Worm (Caenorhabditis elegans) whole organism, L1 larva: ENCODE measurements around the gene nhr-150.
A peak's percentile ranks its signal among the peaks of the same experiment; 100 is the strongest.

Experiments
- C04F5.9 ChIP-seq: sonication (generic microtip); optimal IDR thresholded peaks from 2 replicates; lab custom pipeline; 2016; ENCODE audit warnings: missing genetic modification characterization, missing compliant biosample characterization
- C34B4.2 ChIP-seq: sonication (generic microtip); optimal IDR thresholded peaks from 2 replicates; lab custom pipeline; 2017; ENCODE audit warnings: mild to moderate bottlenecking, missing genetic modification characterization, missing compliant biosample characterization
- F16B12.6 ChIP-seq: fragments of 150-350 bp; optimal IDR thresholded peaks from 2 replicates; lab custom pipeline; 2014; ENCODE audit warnings: missing biosample characterization, missing genetic modification characterization
- aha-1 ChIP-seq: fragments of 150-350 bp; optimal IDR thresholded peaks from 2 replicates; lab custom pipeline; 2014; ENCODE audit warnings: missing biosample characterization, missing genetic modification characterization
- aly-2 ChIP-seq: fragments of 150-350 bp; optimal IDR thresholded peaks from 2 replicates; lab custom pipeline; 2014; ENCODE audit warnings: missing biosample characterization, missing genetic modification characterization
- ceh-63 ChIP-seq: fragments of 200-800 bp; sonication (Bioruptor generic); optimal IDR thresholded peaks from 2 replicates; lab custom pipeline; 2018; ENCODE audit warnings: mild to moderate bottlenecking, missing genetic modification characterization, missing compliant biosample characterization
- ceh-8 ChIP-seq: fragments of 200-800 bp; sonication (Bioruptor generic); optimal IDR thresholded peaks from 2 replicates; lab custom pipeline; 2018; ENCODE audit warnings: mild to moderate bottlenecking, missing genetic modification characterization, moderate library complexity, missing compliant biosample characterization
- ceh-88 ChIP-seq: fragments of 200-800 bp; sonication (Bioruptor generic); IDR thresholded peaks from 2 replicates; pipeline ENCODE4 v1.3.6; 2022; ENCODE audit warnings: missing genetic modification characterization, missing compliant biosample characterization
- ces-1 ChIP-seq: fragments of 150-350 bp; optimal IDR thresholded peaks from 2 replicates; lab custom pipeline; 2014; ENCODE audit warnings: missing biosample characterization, missing genetic modification reagents, missing genetic modification characterization
- efl-1 ChIP-seq, 4 experiments: fragments of 150-350 bp; optimal IDR thresholded peaks in 3 of 4; peaks in 1 of 4; 1 replicate in 1 of 4; 2 replicates in 3 of 4; lab custom pipeline; 2014; ENCODE audit warnings: missing biosample characterization in 2 of 4, missing genetic modification characterization in 2 of 4, missing genetic modification reagents in 2 of 4
- efl-3 ChIP-seq: fragments of 200-800 bp; sonication (Bioruptor generic); optimal IDR thresholded peaks from 2 replicates; lab custom pipeline; 2018; ENCODE audit warnings: mild to moderate bottlenecking, missing genetic modification characterization, missing compliant biosample characterization
- egl-13 ChIP-seq: sonication (generic microtip); optimal IDR thresholded peaks from 2 replicates; lab custom pipeline; 2016; ENCODE audit warnings: missing genotype, missing genetic modification reagents, missing genetic modification characterization, missing compliant biosample characterization
- egl-27 ChIP-seq, 2 experiments: fragments of 150-350 bp in 1 of 2; sonication (generic microtip); optimal IDR thresholded peaks; 3 replicates each; lab custom pipeline; 2017 to 2018; ENCODE audit warnings: missing biosample characterization in 2 of 2, missing genetic modification characterization in 2 of 2, missing genetic modification reagents in 2 of 2
- elt-3 ChIP-seq, 6 experiments: fragments of 150-350 bp in 1 of 6; sonication (generic microtip); optimal IDR thresholded peaks; 2 replicates each; lab custom pipeline; 2017 to 2018; ENCODE audit warnings: missing biosample characterization in 6 of 6, missing genetic modification characterization in 6 of 6, inconsistent platforms in 1 of 6
- ets-5 ChIP-seq: fragments of 200-800 bp; sonication (Bioruptor generic); IDR thresholded peaks from 2 replicates; pipeline ENCODE4 v1.3.6; 2022; ENCODE audit warnings: missing genetic modification characterization, missing compliant biosample characterization
- fkh-4 ChIP-seq: sonication (generic microtip); optimal IDR thresholded peaks from 2 replicates; lab custom pipeline; 2016; ENCODE audit warnings: missing compliant biosample characterization, missing genetic modification characterization, borderline replicate concordance
- grh-1 ChIP-seq: fragments of 200-800 bp; sonication (Bioruptor generic); IDR thresholded peaks from 2 replicates; pipeline ENCODE4 v1.3.6; 2022; ENCODE audit warnings: missing genetic modification reagents, missing genetic modification characterization, missing compliant biosample characterization
- hlh-17 ChIP-seq: fragments of 200-800 bp; sonication (Bioruptor generic); optimal IDR thresholded peaks from 2 replicates; lab custom pipeline; 2018; ENCODE audit warnings: missing genetic modification characterization, mild to moderate bottlenecking, missing compliant biosample characterization, moderate library complexity, borderline replicate concordance
- hlh-4 ChIP-seq: sonication (generic microtip); optimal IDR thresholded peaks from 2 replicates; lab custom pipeline; 2016; ENCODE audit warnings: mild to moderate bottlenecking, missing genetic modification characterization, missing compliant biosample characterization
- hpl-2 ChIP-seq: fragments of 150-350 bp; optimal IDR thresholded peaks from 2 replicates; lab custom pipeline; 2014; ENCODE audit warnings: missing biosample characterization, missing genetic modification reagents, missing genetic modification characterization
- irx-1 ChIP-seq: sonication (generic microtip); optimal IDR thresholded peaks from 2 replicates; lab custom pipeline; 2016; ENCODE audit warnings: missing genetic modification characterization, missing compliant biosample characterization
- lin-14 ChIP-seq: fragments of 200-800 bp; sonication (Bioruptor generic); optimal IDR thresholded peaks from 2 replicates; lab custom pipeline; 2018; ENCODE audit warnings: mild to moderate bottlenecking, missing genetic modification characterization, moderate library complexity, missing compliant biosample characterization
- lin-15B ChIP-seq: fragments of 150-350 bp; sonication (generic microtip); optimal IDR thresholded peaks from 3 replicates; lab custom pipeline; 2014; ENCODE audit warnings: missing biosample characterization, missing genetic modification characterization
- lin-35 ChIP-seq, 2 experiments: fragments of 150-350 bp; optimal IDR thresholded peaks; 2 replicates each; lab custom pipeline; 2014; ENCODE audit warnings: missing biosample characterization in 2 of 2, missing genetic modification characterization in 2 of 2, missing genetic modification reagents in 2 of 2
- lin-39 ChIP-seq: fragments of 150-350 bp; optimal IDR thresholded peaks from 2 replicates; lab custom pipeline; 2014; ENCODE audit warnings: missing biosample characterization, missing genetic modification reagents, missing genetic modification characterization
- lir-3 ChIP-seq: sonication (generic microtip); optimal IDR thresholded peaks from 2 replicates; lab custom pipeline; 2016; ENCODE audit warnings: mild to moderate bottlenecking, missing genetic modification characterization, moderate library complexity, missing compliant biosample characterization; ENCODE audit not compliant: poor library complexity
- lsy-2 ChIP-seq, 2 experiments: fragments of 150-350 bp; optimal IDR thresholded peaks; 2 replicates each; lab custom pipeline; 2014; ENCODE audit warnings: missing biosample characterization in 2 of 2, missing genetic modification characterization in 2 of 2
- mab-9 ChIP-seq: fragments of 200-800 bp; sonication (Bioruptor generic); IDR thresholded peaks from 2 replicates; pipeline ENCODE4 v1.3.6; 2022; ENCODE audit warnings: missing genetic modification reagents, missing genetic modification characterization, missing compliant biosample characterization
- mdl-1 ChIP-seq, 2 experiments: fragments of 150-350 bp; optimal IDR thresholded peaks; 2 replicates each; lab custom pipeline; 2014 to 2017; ENCODE audit warnings: missing biosample characterization in 2 of 2, missing genetic modification characterization in 2 of 2, inconsistent platforms in 1 of 2
- mep-1 ChIP-seq: fragments of 150-350 bp; optimal IDR thresholded peaks from 2 replicates; lab custom pipeline; 2014; ENCODE audit warnings: missing biosample characterization, missing genetic modification characterization
- nhr-11 ChIP-seq: fragments of 150-350 bp; optimal IDR thresholded peaks from 2 replicates; lab custom pipeline; 2014; ENCODE audit warnings: missing biosample characterization, missing genetic modification characterization
- nhr-12 ChIP-seq: sonication (generic microtip); optimal IDR thresholded peaks from 2 replicates; lab custom pipeline; 2017; ENCODE audit warnings: missing biosample characterization, missing genetic modification characterization
- nhr-19 ChIP-seq: fragments of 200-800 bp; sonication (Bioruptor generic); conservative IDR thresholded peaks from 2 replicates; pipeline ENCODE4 v1.3.6; 2022; ENCODE audit warnings: missing genetic modification characterization, missing compliant biosample characterization
- nhr-20 ChIP-seq: sonication (generic microtip); optimal IDR thresholded peaks from 2 replicates; lab custom pipeline; 2016; ENCODE audit warnings: mild to moderate bottlenecking, missing genetic modification characterization, missing compliant biosample characterization
- nhr-237 ChIP-seq: fragments of 150-350 bp; optimal IDR thresholded peaks from 2 replicates; lab custom pipeline; 2014; ENCODE audit warnings: missing biosample characterization, missing genetic modification characterization
- nhr-28 ChIP-seq: fragments of 150-350 bp; optimal IDR thresholded peaks from 2 replicates; lab custom pipeline; 2014; ENCODE audit warnings: missing biosample characterization, missing genetic modification characterization
- nhr-84 ChIP-seq: sonication (generic microtip); optimal IDR thresholded peaks from 2 replicates; lab custom pipeline; 2017; ENCODE audit warnings: missing biosample characterization, missing genetic modification characterization
- nhr-85 ChIP-seq: sonication (generic microtip); peaks from one replicate; lab custom pipeline; 2016; ENCODE audit warnings: missing genetic modification characterization, inconsistent platforms, missing compliant biosample characterization
- pax-3 ChIP-seq: fragments of 200-800 bp; sonication (Bioruptor generic); optimal IDR thresholded peaks from 2 replicates; lab custom pipeline; 2018; ENCODE audit warnings: mild to moderate bottlenecking, missing genetic modification characterization, moderate library complexity, missing compliant biosample characterization
- pqm-1 ChIP-seq: sonication (generic microtip); optimal IDR thresholded peaks from 3 replicates; lab custom pipeline; 2017; ENCODE audit warnings: missing biosample characterization, missing genetic modification characterization
- rnt-1 ChIP-seq: sonication (generic microtip); optimal IDR thresholded peaks from 2 replicates; lab custom pipeline; 2016; ENCODE audit warnings: mild to moderate bottlenecking, missing genetic modification characterization, moderate library complexity, missing compliant biosample characterization
- snu-23 ChIP-seq: sonication (generic microtip); optimal IDR thresholded peaks from 2 replicates; lab custom pipeline; 2016; ENCODE audit warnings: missing genetic modification characterization, missing compliant biosample characterization
- sox-4 ChIP-seq: sonication (generic microtip); optimal IDR thresholded peaks from 2 replicates; lab custom pipeline; 2016; ENCODE audit warnings: missing genetic modification characterization, missing compliant biosample characterization
- sup-37 ChIP-seq: fragments of 200-800 bp; sonication (Bioruptor generic); optimal IDR thresholded peaks from 2 replicates; lab custom pipeline; 2018; ENCODE audit warnings: mild to moderate bottlenecking, missing genetic modification characterization, missing compliant biosample characterization
- swsn-7 ChIP-seq: sonication (generic microtip); optimal IDR thresholded peaks from 2 replicates; lab custom pipeline; 2016; ENCODE audit warnings: missing genetic modification characterization, missing compliant biosample characterization
- unc-130 ChIP-seq: fragments of 150-350 bp; optimal IDR thresholded peaks from 2 replicates; lab custom pipeline; 2017; ENCODE audit warnings: missing biosample characterization, missing genetic modification characterization, inconsistent platforms
- unc-86 ChIP-seq: sonication (generic microtip); optimal IDR thresholded peaks from 2 replicates; lab custom pipeline; 2016; ENCODE audit warnings: missing genetic modification characterization, missing compliant biosample characterization
- unc-98 ChIP-seq: fragments of 200-800 bp; sonication (Bioruptor generic); IDR thresholded peaks from 2 replicates; pipeline ENCODE4 v1.3.6; 2022; ENCODE audit warnings: missing genetic modification characterization, missing compliant biosample characterization
- vab-15 ChIP-seq: sonication (generic microtip); optimal IDR thresholded peaks from 2 replicates; lab custom pipeline; 2017; ENCODE audit warnings: missing genotype, mild to moderate bottlenecking, missing genetic modification characterization, missing compliant biosample characterization
- xbp-1 ChIP-seq: sonication (generic microtip); optimal IDR thresholded peaks from 2 replicates; lab custom pipeline; 2016; ENCODE audit warnings: missing genetic modification characterization, missing compliant biosample characterization
- ztf-4 ChIP-seq: fragments of 150-350 bp; optimal IDR thresholded peaks from 2 replicates; lab custom pipeline; 2014; ENCODE audit warnings: missing biosample characterization, missing genetic modification characterization

nhr-150 gene

DNA sequence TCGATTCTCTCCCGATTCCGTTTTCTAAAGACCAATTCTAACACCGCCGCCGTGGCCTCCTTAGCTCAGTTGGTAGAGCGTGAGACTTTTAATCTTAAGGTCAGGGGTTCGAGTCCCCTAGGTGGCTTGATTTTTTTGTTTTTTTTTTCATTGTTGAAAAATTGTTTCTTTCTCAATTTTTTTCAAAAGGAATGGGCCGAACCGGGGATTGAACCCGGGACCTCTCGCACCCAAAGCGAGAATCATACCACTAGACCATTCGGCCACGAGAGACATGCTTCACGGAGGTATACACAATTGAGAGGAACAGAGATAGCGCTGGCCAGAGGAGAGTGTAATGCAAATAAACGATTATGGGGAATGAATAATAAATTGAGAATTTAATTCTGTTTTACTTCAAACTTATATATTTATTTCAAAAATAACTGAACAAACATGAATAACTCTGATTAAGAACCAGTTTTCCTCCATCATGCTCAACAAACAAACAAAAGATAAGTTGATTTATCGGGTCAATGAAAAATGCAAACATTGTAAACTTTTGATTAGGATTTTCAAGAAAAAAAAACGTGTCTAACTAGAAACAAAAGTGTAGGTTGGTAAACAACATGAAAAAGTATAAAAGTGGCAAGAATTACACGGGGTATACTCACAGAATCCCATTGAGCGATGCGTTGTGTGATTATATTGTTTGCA, 16.1 kb downstream of the nhr-150 start, which contains the start of gene pqn-71:
Gene pqn-71 (plus strand): TSS at position 646 of the 696 bp plus-strand sequence.
- TF ChIP-seq egl-13 (peak; percentile 72), hpl-2 (GFP tag; lab: Kevin White, UChicago) (peak; percentile 79), aly-2 (tag; lab: Kevin White, UChicago) (peak; percentile 39), mdl-1 (tag; optimal IDR thresholded peaks at IDR 0.05; lab: Kevin White, UChicago) (peak in 1 of 2 experiments; percentile 51), nhr-85 (peak; percentile 86), ets-5 (no peak), lsy-2 (tag; optimal IDR thresholded peaks at IDR 0.05; lab: Kevin White, UChicago) (no peak), mab-9 (GFP tag; lab: Robert Waterston, UW) (0 out of 2 replicates have a peak, but pooled peaks have one; percentile 8), efl-1 (optimal IDR thresholded peaks at IDR 0.05; lab: Kevin White, UChicago) (peak; percentile 42 to 68), efl-1 (GFP tag; optimal IDR thresholded peaks at IDR 0.05 in 1 of 2; lab: Kevin White, UChicago) (peak; percentile 42 to 96), sup-37 (GFP tag; lab: Kevin White, UChicago) (peak; percentile 41), nhr-237 (tag; lab: Kevin White, UChicago) (no peak), nhr-11 (tag; lab: Kevin White, UChicago) (no peak), nhr-19 (GFP tag; lab: Robert Waterston, UW) (peak; percentile 80), unc-130 (no peak), hlh-4 (no peak), nhr-12 (tag; lab: Kevin White, UChicago) (no peak), elt-3 (tag; optimal IDR thresholded peaks at IDR 0.05; lab: Kevin White, UChicago) (peak in 2 of 6 experiments; percentile 45 to 72), unc-86 (tag; lab: Kevin White, UChicago) (peak; percentile 42), grh-1 (GFP tag; lab: Robert Waterston, UW) (peak; percentile 34; the same call in 1 of the 2 replicates), ceh-8 (GFP tag; lab: Kevin White, UChicago) (no peak), nhr-84 (tag; lab: Kevin White, UChicago) (no peak), C04F5.9 (tag; lab: Kevin White, UChicago) (peak; percentile 37), ztf-4 (no peak), lir-3 (tag; lab: Kevin White, UChicago) (peak; percentile 44), F16B12.6 (tag; lab: Kevin White, UChicago) (no peak), egl-27 (tag; optimal IDR thresholded peaks at IDR 0.05; lab: Kevin White, UChicago) (no peak), pqm-1 (tag; lab: Kevin White, UChicago) (no peak), ces-1 (GFP tag; lab: Kevin White, UChicago) (no peak), irx-1 (peak; percentile 74), efl-3 (GFP tag; lab: Kevin White, UChicago) (peak; percentile 22), ceh-63 (GFP tag; lab: Kevin White, UChicago) (no peak), rnt-1 (peak; percentile 56), lin-14 (peak; percentile 77), unc-98 (0 out of 2 replicates have a peak, but pooled peaks have one; percentile 25), lin-39 (tag; lab: Kevin White, UChicago) (no peak), lin-35 (GFP tag; optimal IDR thresholded peaks at IDR 0.05; lab: Kevin White, UChicago) (peak; percentile 42 to 75), ceh-88 (GFP tag; lab: Robert Waterston, UW) (0 out of 2 replicates have a peak, but pooled peaks have one; percentile 43), mep-1 (tag; lab: Kevin White, UChicago) (peak; percentile 88), lin-15B (no peak), pax-3 (tag; lab: Kevin White, UChicago) (peak; percentile 64), C34B4.2 (tag; lab: Kevin White, UChicago) (no peak), nhr-20 (tag; lab: Kevin White, UChicago) (peak; percentile 85), nhr-28 (tag; lab: Kevin White, UChicago) (no peak), snu-23 (peak; percentile 90), swsn-7 (peak; percentile 78), aha-1 (tag; lab: Kevin White, UChicago) (no peak), xbp-1 (tag; lab: Kevin White, UChicago) (peak; percentile 65), vab-15 (tag; lab: Kevin White, UChicago) (peak; percentile 2), fkh-4 (tag; lab: Kevin White, UChicago) (no peak), sox-4 (peak; percentile 45), hlh-17 (no peak)
